Fruit fly (Drosophila melanogaster) whole organism, prepupa: ENCODE data around the gene Prps.

Experiments
- Blimp-1 ChIP-seq: fragments of 200-800 bp; sonication (Bioruptor generic); optimal IDR thresholded peaks from 3 replicates; lab custom pipeline; 2017; ENCODE audit warnings: missing biosample characterization, missing genetic modification characterization, mild to moderate bottlenecking, moderate library complexity, missing genetic modification reagents
- CG10631 ChIP-seq: fragments of 200-800 bp; sonication (Bioruptor generic); optimal IDR thresholded peaks from 2 replicates; lab custom pipeline; 2016; ENCODE audit warnings: missing biosample characterization, missing genetic modification characterization
- CG10669 ChIP-seq: fragments of 200-800 bp; sonication (Bioruptor generic); optimal IDR thresholded peaks from 3 replicates; lab custom pipeline; 2018; ENCODE audit warnings: missing biosample characterization, mild to moderate bottlenecking, missing genetic modification characterization, moderate library complexity
- CG11762 ChIP-seq: fragments of 200-800 bp; sonication (Bioruptor generic); optimal IDR thresholded peaks from 3 replicates; lab custom pipeline; 2016; ENCODE audit warnings: missing biosample characterization, missing genetic modification characterization; ENCODE audit not compliant: insufficient read depth
- CG11902 ChIP-seq: fragments of 200-800 bp; sonication (Bioruptor generic); optimal IDR thresholded peaks from 3 replicates; lab custom pipeline; 2016; ENCODE audit warnings: missing biosample characterization, missing genetic modification characterization
- CG15336 ChIP-seq: fragments of 200-800 bp; sonication (Bioruptor generic); IDR thresholded peaks from 2 replicates; pipeline ENCODE4 v1.3.6; 2022; ENCODE audit warnings: missing biosample characterization, missing genetic modification characterization
- CG1621 ChIP-seq: fragments of 200-800 bp; sonication (Bioruptor generic); optimal IDR thresholded peaks from 3 replicates; lab custom pipeline; 2018; ENCODE audit warnings: missing biosample characterization, mild to moderate bottlenecking, missing genetic modification characterization
- CG31627 ChIP-seq: fragments of 200-800 bp; sonication (Bioruptor generic); optimal IDR thresholded peaks from 3 replicates; lab custom pipeline; 2016; ENCODE audit warnings: missing biosample characterization, missing genetic modification characterization
- CG34406 ChIP-seq: fragments of 200-800 bp; sonication (Bioruptor generic); optimal IDR thresholded peaks from 3 replicates; lab custom pipeline; 2016; ENCODE audit warnings: missing biosample characterization, missing genetic modification characterization
- CG4318 ChIP-seq: fragments of 200-800 bp; sonication (Bioruptor generic); optimal IDR thresholded peaks from 3 replicates; lab custom pipeline; 2017; ENCODE audit warnings: missing biosample characterization, mild to moderate bottlenecking, missing genetic modification characterization
- CG6792 ChIP-seq: fragments of 200-800 bp; sonication (Bioruptor generic); optimal IDR thresholded peaks from 3 replicates; lab custom pipeline; 2016; ENCODE audit warnings: missing biosample characterization, missing genetic modification characterization
- CG6808 ChIP-seq: fragments of 200-800 bp; sonication (Bioruptor generic); optimal IDR thresholded peaks from 3 replicates; lab custom pipeline; 2017; ENCODE audit warnings: missing biosample characterization, missing genetic modification characterization, mild to moderate bottlenecking, moderate library complexity, missing genetic modification reagents
- CG6854 ChIP-seq: fragments of 200-800 bp; sonication (Bioruptor generic); optimal IDR thresholded peaks from 2 replicates; lab custom pipeline; 2017; ENCODE audit warnings: missing biosample characterization, mild to moderate bottlenecking, missing genetic modification characterization
- CG8119 ChIP-seq: fragments of 200-800 bp; sonication (Bioruptor generic); IDR thresholded peaks from 3 replicates; pipeline ENCODE4 v1.3.6; 2022; ENCODE audit warnings: missing biosample characterization, missing genetic modification characterization
- CG8632 ChIP-seq: fragments of 200-800 bp; sonication (Bioruptor generic); optimal IDR thresholded peaks from 3 replicates; lab custom pipeline; 2016; ENCODE audit warnings: missing biosample characterization, missing genetic modification characterization
- CG9139 ChIP-seq: fragments of 200-800 bp; sonication (Bioruptor generic); optimal IDR thresholded peaks from 3 replicates; lab custom pipeline; 2017; ENCODE audit warnings: missing biosample characterization, mild to moderate bottlenecking, missing genetic modification characterization
- Eip75B ChIP-seq: fragments of 200-800 bp; sonication (Bioruptor generic); optimal IDR thresholded peaks from 3 replicates; lab custom pipeline; 2016; ENCODE audit warnings: missing biosample characterization, missing genetic modification characterization
- Eip78C ChIP-seq: fragments of 200-800 bp; sonication (Bioruptor generic); peaks from one replicate; lab custom pipeline; 2016; ENCODE audit warnings: missing biosample characterization, missing genetic modification characterization
- Eip93F ChIP-seq: fragments of 200-800 bp; sonication (Bioruptor generic); optimal IDR thresholded peaks from 2 replicates; lab custom pipeline; 2016; ENCODE audit warnings: missing biosample characterization, mild to moderate bottlenecking, missing genetic modification characterization
- Ets21C ChIP-seq: fragments of 200-800 bp; sonication (Bioruptor generic); optimal IDR thresholded peaks from 3 replicates; lab custom pipeline; 2016; ENCODE audit warnings: missing biosample characterization, missing genetic modification characterization
- Hr38 ChIP-seq: sonication (Bioruptor generic); optimal IDR thresholded peaks from 2 replicates; lab custom pipeline; 2016; ENCODE audit warnings: missing biosample characterization, missing genetic modification characterization
- Hr39 ChIP-seq: fragments of 200-800 bp; sonication (Bioruptor generic); optimal IDR thresholded peaks from 2 replicates; lab custom pipeline; 2016; ENCODE audit warnings: missing biosample characterization, missing genetic modification characterization
- Met ChIP-seq: fragments of 200-800 bp; sonication (Bioruptor generic); optimal IDR thresholded peaks from 3 replicates; lab custom pipeline; 2016; ENCODE audit warnings: missing biosample characterization, missing genetic modification characterization
- OdsH ChIP-seq: fragments of 200-800 bp; sonication (Bioruptor generic); optimal IDR thresholded peaks from 3 replicates; lab custom pipeline; 2016; ENCODE audit warnings: missing biosample characterization, missing genetic modification characterization
- Smox ChIP-seq: fragments of 200-800 bp; sonication (Bioruptor generic); optimal IDR thresholded peaks from 3 replicates; lab custom pipeline; 2016; ENCODE audit warnings: missing biosample characterization, missing genetic modification characterization
- Sox102F ChIP-seq: fragments of 200-800 bp; sonication (Bioruptor generic); optimal IDR thresholded peaks from 2 replicates; lab custom pipeline; 2016; ENCODE audit warnings: missing biosample characterization, mild to moderate bottlenecking, missing genetic modification characterization
- Sox14 ChIP-seq: fragments of 200-800 bp; sonication (Bioruptor generic); optimal IDR thresholded peaks from 3 replicates; lab custom pipeline; 2016; ENCODE audit warnings: missing biosample characterization, missing genetic modification characterization
- Sox15 ChIP-seq: fragments of 200-800 bp; sonication (Bioruptor generic); optimal IDR thresholded peaks from 3 replicates; lab custom pipeline; 2016; ENCODE audit warnings: missing biosample characterization, missing genetic modification characterization
- acj6 ChIP-seq: fragments of 200-800 bp; sonication (Bioruptor generic); optimal IDR thresholded peaks from 3 replicates; lab custom pipeline; 2016; ENCODE audit warnings: missing biosample characterization, missing genetic modification characterization
- dsx ChIP-seq: fragments of 200-800 bp; optimal IDR thresholded peaks from 3 replicates; lab custom pipeline; 2019; ENCODE audit warnings: missing biosample characterization, mild to moderate bottlenecking, missing genetic modification characterization, moderate library complexity; ENCODE audit not compliant: poor library complexity, severe bottlenecking
- esn ChIP-seq: fragments of 200-800 bp; sonication (Bioruptor generic); optimal IDR thresholded peaks from 2 replicates; lab custom pipeline; 2016; ENCODE audit warnings: missing biosample characterization, mild to moderate bottlenecking, missing genetic modification characterization, moderate library complexity
- fd85E ChIP-seq: fragments of 200-800 bp; sonication (Bioruptor generic); optimal IDR thresholded peaks from 3 replicates; lab custom pipeline; 2016; ENCODE audit warnings: missing biosample characterization, missing genetic modification characterization
- lz ChIP-seq: fragments of 200-800 bp; sonication (Bioruptor generic); optimal IDR thresholded peaks from 3 replicates; lab custom pipeline; 2016; ENCODE audit warnings: missing biosample characterization, missing genetic modification characterization
- net ChIP-seq: fragments of 200-800 bp; sonication (Bioruptor generic); optimal IDR thresholded peaks from 3 replicates; lab custom pipeline; 2016; ENCODE audit warnings: missing biosample characterization, missing genetic modification characterization
- pdm3 ChIP-seq: fragments of 200-800 bp; sonication (Bioruptor generic); optimal IDR thresholded peaks from 3 replicates; lab custom pipeline; 2016; ENCODE audit warnings: missing biosample characterization, missing genetic modification characterization
- salr ChIP-seq, 2 experiments: fragments of 200-800 bp; sonication (Bioruptor generic); optimal IDR thresholded peaks; 3 replicates each; lab custom pipeline; 2016 to 2018; ENCODE audit warnings: missing biosample characterization in 2 of 2, missing genetic modification characterization in 2 of 2, mild to moderate bottlenecking in 1 of 2
- spab ChIP-seq: fragments of 200-800 bp; sonication (Bioruptor generic); optimal IDR thresholded peaks from 2 replicates; lab custom pipeline; 2017; ENCODE audit warnings: missing biosample characterization, mild to moderate bottlenecking, missing genetic modification characterization, missing genetic modification reagents
- svp ChIP-seq: fragments of 200-800 bp; sonication (Bioruptor generic); peaks from one replicate; lab custom pipeline; 2016; ENCODE audit warnings: missing biosample characterization, missing genetic modification characterization
- topi ChIP-seq: fragments of 200-800 bp; sonication (Bioruptor generic); optimal IDR thresholded peaks from 3 replicates; lab custom pipeline; 2016; ENCODE audit warnings: missing biosample characterization, missing genetic modification characterization
- vri ChIP-seq: fragments of 200-800 bp; sonication (Bioruptor generic); optimal IDR thresholded peaks from 3 replicates; lab custom pipeline; 2016; ENCODE audit warnings: missing biosample characterization, mild to moderate bottlenecking, missing genetic modification characterization

Gene Prps

dm6 chr3L:9723108-9723507 lies 26.6 kb upstream of the Prps start, which contains the start of the genes nbs and defl (continued):
- no peak for TF ChIP-seq Sox14
- TF ChIP-seq spab (GFP tag; lab: Kevin White, UChicago) = no peak
- no peak for TF ChIP-seq OdsH (GFP tag; lab: Kevin White, UChicago)
- no peak for TF ChIP-seq CG6854 (GFP tag; lab: Kevin White, UChicago)
- TF ChIP-seq Met (GFP tag; lab: Kevin White, UChicago) = no peak
- no peak for TF ChIP-seq Ets21C (GFP tag; lab: Kevin White, UChicago)
- TF ChIP-seq Smox (GFP tag; lab: Kevin White, UChicago) = no peak
- TF ChIP-seq Eip78C (GFP tag; lab: Kevin White, UChicago) = no peak
- no peak for TF ChIP-seq CG11902 (GFP tag; lab: Kevin White, UChicago)
- TF ChIP-seq CG10669 (GFP tag; lab: Kevin White, UChicago) = no peak
- TF ChIP-seq Sox15 (GFP tag; lab: Kevin White, UChicago) = peak; percentile 46
- peak; percentile 70 for TF ChIP-seq lz (GFP tag; lab: Kevin White, UChicago)
- TF ChIP-seq topi (GFP tag; lab: Kevin White, UChicago) = no peak
- TF ChIP-seq Sox102F (GFP tag; lab: Kevin White, UChicago) = no peak
- TF ChIP-seq CG10631 (GFP tag; lab: Kevin White, UChicago) = no peak
- no peak for TF ChIP-seq CG34406
- no peak for TF ChIP-seq svp (GFP tag; lab: Kevin White, UChicago)
- TF ChIP-seq net (GFP tag; lab: Kevin White, UChicago) = no peak
- peak; percentile 75 for TF ChIP-seq CG31627 (GFP tag; lab: Kevin White, UChicago)
- TF ChIP-seq Eip75B (GFP tag; lab: Kevin White, UChicago) = no peak
- TF ChIP-seq CG1621 (tag; lab: Kevin White, UChicago) = no peak
- TF ChIP-seq Hr38 (GFP tag; lab: Kevin White, UChicago) = no peak
- no peak for TF ChIP-seq pdm3 (GFP tag; lab: Kevin White, UChicago)
- no peak for TF ChIP-seq CG8632 (GFP tag; lab: Kevin White, UChicago)
- no peak for TF ChIP-seq CG6792 (GFP tag; lab: Kevin White, UChicago)
- no peak for TF ChIP-seq Blimp-1 (GFP tag; lab: Kevin White, UChicago)
- peak; percentile 36; the same call in 1 of the 3 replicates for TF ChIP-seq CG8119 (GFP tag; lab: Robert Waterston, UW)
- TF ChIP-seq acj6 (GFP tag; lab: Kevin White, UChicago) = no peak
- TF ChIP-seq CG4318 = no peak
- TF ChIP-seq Eip93F (GFP tag; lab: Kevin White, UChicago) = no peak
- peak; percentile 78 for TF ChIP-seq esn (GFP tag; lab: Kevin White, UChicago)
- TF ChIP-seq vri = no peak
- TF ChIP-seq fd85E (GFP tag; lab: Kevin White, UChicago) = no peak
- peak; percentile 30; the same call in 1 of the 2 replicates for TF ChIP-seq CG15336 (GFP tag; lab: Robert Waterston, UW)
- TF ChIP-seq CG9139 (GFP tag; lab: Kevin White, UChicago) = no peak
- no peak for TF ChIP-seq Hr39 (GFP tag; lab: Kevin White, UChicago)
- no peak for TF ChIP-seq salr (GFP tag; optimal IDR thresholded peaks at IDR 0.05; lab: Kevin White, UChicago)
- TF ChIP-seq dsx (GFP tag; lab: Kevin White, UChicago) = no peak
- TF ChIP-seq, all 60 proteins: peak for 12

- TF ChIP-seq CG6808 (GFP tag; lab: Kevin White, UChicago) (no peak), CG11762 (GFP tag; lab: Kevin White, UChicago) (no peak), Hr38 (GFP tag; lab: Kevin White, UChicago) (no peak)
These were observed 23.6 kb upstream of the Prps start for dm6 chr3L:9720102-9720501.
